Worm (Caenorhabditis elegans): ENCODE measurements around the gene dmd-6.

DNA sequence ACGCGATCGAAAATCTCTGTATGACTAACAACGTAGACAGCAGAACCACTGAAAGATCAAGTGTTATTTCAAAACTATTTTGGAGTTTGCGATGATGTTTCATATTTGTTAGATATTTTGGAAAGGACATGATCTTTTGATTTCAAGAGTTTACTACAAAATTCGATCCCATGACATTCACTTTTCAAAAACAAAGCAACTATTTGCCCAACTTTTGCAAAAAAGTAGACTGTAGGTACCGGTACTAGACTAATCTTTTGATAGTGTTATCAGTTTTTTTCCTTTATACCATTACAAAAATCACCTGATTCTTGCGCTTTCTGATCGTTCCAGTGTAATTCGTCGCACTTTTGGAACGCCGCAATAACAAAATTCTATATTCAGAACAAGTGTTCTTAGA lies 3.6 kb downstream of the dmd-6 start:
- no peak for TF ChIP-seq nfya-1 (tag; optimal IDR thresholded peaks at IDR 0.05; ENCODE audit: borderline replicate concordance, insufficient read depth)
- no peak for TF ChIP-seq mel-28 (tag; optimal IDR thresholded peaks at IDR 0.05; ENCODE audit: borderline replicate concordance)
- TF ChIP-seq unc-62 (GFP tag; optimal IDR thresholded peaks at IDR 0.05) = no peak
- no peak for TF ChIP-seq rec-8 (tag; optimal IDR thresholded peaks at IDR 0.05)
- no peak for TF ChIP-seq ZK185.1 (tag; optimal IDR thresholded peaks at IDR 0.05; ENCODE audit: poor library complexity, severe bottlenecking)
- no peak for TF ChIP-seq K11D2.4 (GFP tag; IDR thresholded peaks at IDR 0.05)
- TF ChIP-seq tbp1 (GFP tag; optimal IDR thresholded peaks at IDR 0.05) = no peak

Data from whole organism, young adult.